Worm (Caenorhabditis elegans) whole organism, L4 larva: ENCODE results near the gene gst-37.

Source experiments
- F10B5.3 ChIP-seq: sonication (generic microtip); optimal IDR thresholded peaks from 2 replicates; lab custom pipeline; 2016; ENCODE audit warnings: mild to moderate bottlenecking, missing genetic modification characterization, missing compliant biosample characterization
- Y5F2A.4 ChIP-seq: fragments of 200-800 bp; sonication (Bioruptor generic); optimal IDR thresholded peaks from 2 replicates; lab custom pipeline; 2018; ENCODE audit warnings: mild to moderate bottlenecking, missing genetic modification characterization, missing compliant biosample characterization
- aha-1 ChIP-seq: fragments of 150-350 bp; peaks from one replicate; lab custom pipeline; 2014; ENCODE audit warnings: missing biosample characterization, missing genetic modification characterization
- ama-1 ChIP-seq: fragments of 150-350 bp; optimal IDR thresholded peaks from 2 replicates; lab custom pipeline; 2014; ENCODE audit warnings: inconsistent platforms, mixed read lengths
- arid-1 ChIP-seq: fragments of 200-800 bp; sonication (Bioruptor generic); conservative IDR thresholded peaks from 2 replicates; pipeline ENCODE4 v1.3.6; 2022; ENCODE audit warnings: missing genetic modification reagents, missing genetic modification characterization, missing compliant biosample characterization
- cey-2 ChIP-seq: sonication (generic microtip); optimal IDR thresholded peaks from 3 replicates; lab custom pipeline; 2017; ENCODE audit warnings: missing genetic modification characterization, mild to moderate bottlenecking, missing compliant biosample characterization, antibody characterized with exemption, borderline replicate concordance; ENCODE audit not compliant: insufficient read depth
- dmd-6 ChIP-seq: fragments of 200-800 bp; sonication (Bioruptor generic); IDR thresholded peaks from 2 replicates; pipeline ENCODE4 v1.3.6; 2022; ENCODE audit warnings: missing genetic modification reagents, missing genetic modification characterization, missing compliant biosample characterization
- dpl-1 ChIP-seq: fragments of 150-350 bp; optimal IDR thresholded peaks from 2 replicates; lab custom pipeline; 2014; ENCODE audit warnings: missing biosample characterization, missing genetic modification reagents, missing genetic modification characterization
- dve-1 ChIP-seq: sonication (generic microtip); optimal IDR thresholded peaks from 2 replicates; lab custom pipeline; 2017; ENCODE audit warnings: antibody characterized with exemption, mild to moderate bottlenecking, missing genetic modification characterization, missing compliant biosample characterization; ENCODE audit not compliant: insufficient read depth
- egl-43 ChIP-seq: fragments of 200-800 bp; sonication (Bioruptor generic); IDR thresholded peaks from 2 replicates; pipeline ENCODE4 v1.3.6; 2022; ENCODE audit warnings: missing genetic modification reagents, missing genetic modification characterization, missing compliant biosample characterization
- hif-1 ChIP-seq, 2 experiments: sonication (generic microtip); optimal IDR thresholded peaks; 2 replicates each; lab custom pipeline; 2016 to 2017; ENCODE audit warnings: missing compliant biosample characterization in 2 of 2, missing genetic modification characterization in 2 of 2, missing genetic modification reagents in 2 of 2, missing genotype in 2 of 2, mild to moderate bottlenecking in 1 of 2
- hlh-30 ChIP-seq: sonication (generic microtip); optimal IDR thresholded peaks from 2 replicates; lab custom pipeline; 2017; ENCODE audit warnings: antibody characterized with exemption, mild to moderate bottlenecking, missing genetic modification characterization, missing compliant biosample characterization; ENCODE audit not compliant: insufficient read depth
- hmg-1.1 ChIP-seq: fragments of 200-800 bp; sonication (Bioruptor generic); IDR thresholded peaks from 2 replicates; pipeline ENCODE4 v1.3.6; 2022; ENCODE audit warnings: missing genetic modification reagents, missing genetic modification characterization, missing compliant biosample characterization
- lin-13 ChIP-seq: fragments of 150-350 bp; optimal IDR thresholded peaks from 2 replicates; lab custom pipeline; 2014; ENCODE audit warnings: missing biosample characterization, missing genetic modification reagents, missing genetic modification characterization
- lin-29 ChIP-seq: fragments of 200-800 bp; sonication (Bioruptor generic); IDR thresholded peaks from 2 replicates; pipeline ENCODE4 v1.3.6; 2022; ENCODE audit warnings: missing genetic modification reagents, missing genetic modification characterization, missing compliant biosample characterization
- lin-39 ChIP-seq: fragments of 150-350 bp; optimal IDR thresholded peaks from 2 replicates; lab custom pipeline; 2014; ENCODE audit warnings: missing biosample characterization, missing genetic modification reagents, missing genetic modification characterization
- lsy-2 ChIP-seq, 2 experiments: fragments of 150-350 bp in 1 of 2; sonication (generic microtip) in 1 of 2; optimal IDR thresholded peaks; 2 replicates each; lab custom pipeline; 2014 to 2017; ENCODE audit warnings: missing biosample characterization in 2 of 2, missing genetic modification characterization in 2 of 2
- madf-9 ChIP-seq: fragments of 200-800 bp; sonication (Bioruptor generic); conservative IDR thresholded peaks from 2 replicates; pipeline ENCODE4 v1.3.6; 2022; ENCODE audit warnings: missing genetic modification reagents, missing genetic modification characterization, missing compliant biosample characterization
- mes-2 ChIP-seq: sonication (generic microtip); optimal IDR thresholded peaks from 2 replicates; lab custom pipeline; 2016; ENCODE audit warnings: missing genotype, mild to moderate bottlenecking, missing genetic modification characterization, missing compliant biosample characterization; ENCODE audit not compliant: poor library complexity, severe bottlenecking
- mxl-3 ChIP-seq: fragments of 200-800 bp; sonication (Bioruptor generic); optimal IDR thresholded peaks from 2 replicates; lab custom pipeline; 2018; ENCODE audit warnings: mild to moderate bottlenecking, missing genetic modification characterization, missing compliant biosample characterization
- nhr-10 ChIP-seq: fragments of 150-350 bp; optimal IDR thresholded peaks from 2 replicates; lab custom pipeline; 2014; ENCODE audit warnings: missing biosample characterization, missing genetic modification characterization
- nhr-25 ChIP-seq: sonication (generic microtip); optimal IDR thresholded peaks from 2 replicates; lab custom pipeline; 2017; ENCODE audit warnings: missing genetic modification characterization, mild to moderate bottlenecking, missing compliant biosample characterization, antibody characterized with exemption, moderate library complexity, borderline replicate concordance; ENCODE audit not compliant: insufficient read depth
- nhr-28 ChIP-seq: fragments of 150-350 bp; optimal IDR thresholded peaks from 2 replicates; lab custom pipeline; 2014; ENCODE audit warnings: missing biosample characterization, missing genetic modification characterization
- nhr-6 ChIP-seq: fragments of 150-350 bp; optimal IDR thresholded peaks from 2 replicates; lab custom pipeline; 2014; ENCODE audit warnings: missing biosample characterization, missing genetic modification characterization
- nhr-76 ChIP-seq: fragments of 150-350 bp; optimal IDR thresholded peaks from 2 replicates; lab custom pipeline; 2014; ENCODE audit warnings: missing biosample characterization, missing genetic modification characterization
- pha-4 ChIP-seq, 2 experiments: fragments of 150-350 bp in 1 of 2; fragments of 200-800 bp in 1 of 2; sonication (Bioruptor generic) in 1 of 2; IDR thresholded peaks in 1 of 2; optimal IDR thresholded peaks in 1 of 2; 2 replicates each; pipeline versions ENCODE4 v1.3.6 to Lab custom; 2014 to 2022; ENCODE audit warnings: missing genetic modification characterization in 2 of 2, missing genetic modification reagents in 2 of 2, missing biosample characterization in 1 of 2, missing compliant biosample characterization in 1 of 2
- rbr-2 ChIP-seq: sonication (generic microtip); optimal IDR thresholded peaks from 2 replicates; lab custom pipeline; 2016; ENCODE audit warnings: missing genotype, missing genetic modification characterization, missing compliant biosample characterization
- skn-1 ChIP-seq: fragments of 150-350 bp; optimal IDR thresholded peaks from 2 replicates; lab custom pipeline; 2014; ENCODE audit warnings: missing biosample characterization, missing genetic modification characterization
- tag-97 ChIP-seq: fragments of 200-800 bp; sonication (Bioruptor generic); IDR thresholded peaks from 2 replicates; pipeline ENCODE4 v1.3.6; 2022; ENCODE audit warnings: missing genetic modification characterization, missing compliant biosample characterization
- unc-39 ChIP-seq: sonication (generic microtip); optimal IDR thresholded peaks from 2 replicates; lab custom pipeline; 2017; ENCODE audit warnings: missing biosample characterization, missing genetic modification characterization
- unc-62 ChIP-seq, 3 experiments: fragments of 150-350 bp in 1 of 3; sonication (generic microtip); optimal IDR thresholded peaks in 2 of 3; peaks in 1 of 3; 1 replicate in 1 of 3; 2 replicates in 2 of 3; lab custom pipeline; 2014 to 2017; ENCODE audit warnings: missing biosample characterization in 3 of 3, missing genetic modification characterization in 3 of 3, missing genetic modification reagents in 3 of 3, missing genotype in 1 of 3
- zag-1 ChIP-seq: fragments of 150-350 bp; optimal IDR thresholded peaks from 2 replicates; lab custom pipeline; 2014; ENCODE audit warnings: missing biosample characterization, missing genetic modification characterization

Gene gst-37

DNA sequence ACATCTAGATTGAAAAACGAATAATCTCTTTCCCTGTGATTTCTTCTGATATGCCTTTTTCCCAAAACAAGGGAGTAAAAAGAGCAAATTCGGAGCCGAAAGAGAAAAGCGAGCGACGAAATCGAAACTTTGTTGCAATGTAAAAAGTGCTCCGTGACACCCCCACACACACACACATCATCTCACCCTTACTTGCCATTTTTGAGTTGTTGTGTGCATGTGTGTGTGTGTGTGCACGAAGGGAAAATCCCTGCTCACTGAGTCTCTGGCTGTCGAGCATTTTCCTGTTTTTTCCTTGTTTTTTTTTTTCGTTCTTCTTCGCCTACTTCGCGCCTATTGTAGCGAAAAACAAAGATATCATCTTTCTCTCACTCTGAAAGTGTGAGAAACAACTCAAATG, 34.4 kb upstream of the gst-37 start:
- no peak for TF ChIP-seq nhr-10 (tag; lab: Kevin White, UChicago)
- peak in 1 of 2 experiments; percentile 11 for TF ChIP-seq lsy-2 (tag; optimal IDR thresholded peaks at IDR 0.05; lab: Kevin White, UChicago)
- TF ChIP-seq mes-2 (tag; lab: Kevin White, UChicago) = peak; percentile 7
- peak; percentile 1 for TF ChIP-seq rbr-2 (tag; lab: Kevin White, UChicago)
- peak in 1 of 2 experiments; percentile 19 for TF ChIP-seq unc-62 (GFP tag; optimal IDR thresholded peaks at IDR 0.05 in 1 of 2; lab: Kevin White, UChicago)
- TF ChIP-seq unc-62 (tag; optimal IDR thresholded peaks at IDR 0.05; lab: Kevin White, UChicago) = no peak
- no peak for TF ChIP-seq lin-13 (GFP tag; lab: Kevin White, UChicago)
- TF ChIP-seq madf-9 (GFP tag; lab: Robert Waterston, UW) = no peak
- no peak for TF ChIP-seq lin-29
- TF ChIP-seq hmg-1.1 = peak; percentile 57

DNA sequence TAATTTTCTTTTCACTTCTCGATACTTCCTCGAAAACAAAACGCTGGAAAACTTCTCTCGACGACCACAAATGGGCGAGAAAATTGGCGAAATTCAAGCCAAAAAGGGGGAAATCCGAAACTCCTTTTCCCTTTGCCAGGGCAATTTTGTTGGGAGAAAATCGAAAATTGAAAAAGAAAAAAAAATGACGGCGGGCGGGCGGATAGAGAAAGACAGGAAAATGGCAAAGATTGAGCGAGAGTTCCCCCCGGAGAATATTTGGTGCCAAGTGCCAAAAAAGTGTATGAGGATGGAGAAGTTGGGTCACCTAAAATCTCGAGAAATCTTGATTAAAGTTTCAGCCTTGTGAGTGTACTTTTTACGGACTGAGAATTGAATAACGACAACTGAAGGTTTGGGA, 33.1 kb upstream of the gst-37 start:
- TF ChIP-seq aha-1 (tag; lab: Kevin White, UChicago) (peak; percentile 92), skn-1 (tag; lab: Kevin White, UChicago) (no peak), unc-39 (tag; lab: Kevin White, UChicago) (no peak), hif-1 (tag; optimal IDR thresholded peaks at IDR 0.05; lab: Kevin White, UChicago) (no peak), nhr-6 (tag; lab: Kevin White, UChicago) (no peak), F10B5.3 (tag; lab: Kevin White, UChicago) (no peak), egl-43 (no peak)

DNA sequence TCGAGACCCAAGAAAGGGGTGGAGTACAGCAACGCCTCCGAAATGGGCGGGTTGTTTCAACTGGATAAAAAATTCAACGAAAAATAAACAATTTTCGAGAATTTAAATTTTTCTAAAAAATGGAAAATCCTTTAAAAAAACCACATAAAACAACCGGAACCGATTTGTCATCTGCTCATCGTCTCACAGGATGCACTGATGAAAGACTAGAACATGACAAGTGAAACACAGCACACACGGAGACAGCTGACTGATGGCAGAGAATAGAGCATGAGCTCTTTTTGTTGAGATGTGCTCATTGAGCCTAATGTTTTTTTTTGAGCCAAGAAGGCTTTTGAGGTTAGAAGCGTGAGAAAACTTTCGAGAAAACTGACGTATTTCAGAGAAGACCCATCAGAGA, 31.4 kb upstream of the gst-37 start:
- TF ChIP-seq hlh-30 (tag; lab: Kevin White, UChicago) (peak; percentile 59), dmd-6 (GFP tag; lab: Robert Waterston, UW) (0 out of 2 replicates have a peak, but pooled peaks have one; percentile 15), lsy-2 (tag; optimal IDR thresholded peaks at IDR 0.05; lab: Kevin White, UChicago) (peak in 1 of 2 experiments; percentile 6), arid-1 (no peak), unc-62 (GFP tag; optimal IDR thresholded peaks at IDR 0.05 in 1 of 2; lab: Kevin White, UChicago) (peak in 1 of 2 experiments; percentile 66), unc-62 (tag; optimal IDR thresholded peaks at IDR 0.05; lab: Kevin White, UChicago) (no peak), dve-1 (tag; lab: Kevin White, UChicago) (no peak), aha-1 (tag; lab: Kevin White, UChicago) (peak; percentile 32), rbr-2 (tag; lab: Kevin White, UChicago) (no peak)

DNA sequence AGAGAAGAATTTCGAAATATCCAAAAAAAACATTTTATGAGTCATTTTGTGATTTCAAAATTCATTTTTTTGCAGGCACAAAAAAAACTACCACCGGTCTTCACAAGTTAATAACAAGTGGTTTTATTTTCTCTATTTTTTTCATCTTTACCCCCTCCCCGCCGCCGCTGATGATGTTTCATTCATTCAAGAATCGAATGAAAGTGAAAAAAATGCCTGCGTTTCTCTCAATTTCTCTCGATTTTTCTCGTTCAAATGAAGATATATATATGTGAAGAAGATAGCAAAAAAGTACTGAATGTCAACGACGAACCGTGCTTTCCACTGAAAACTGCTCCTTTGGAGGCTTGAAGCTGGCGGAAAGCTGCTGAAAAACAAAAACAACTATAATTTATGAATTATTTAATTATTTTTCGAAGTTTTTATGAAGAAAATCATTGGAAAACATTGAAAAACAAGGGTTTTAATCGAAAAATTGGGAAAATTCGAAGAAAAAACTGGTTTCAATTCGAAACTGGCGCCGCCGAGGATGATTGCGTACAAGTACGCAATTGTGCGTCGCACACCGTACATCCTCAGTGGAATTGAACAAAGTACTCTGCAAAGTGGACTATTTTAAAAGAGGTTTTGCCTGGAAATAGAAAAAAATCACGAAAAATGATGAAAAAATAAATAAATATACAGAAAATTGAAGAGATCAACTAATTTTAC, 28.7 kb upstream of the gst-37 start, which contains the start of gene zig-11:
Gene zig-11, minus strand, starts transcription at position 373 of the 711 bp plus-strand sequence.
- TF ChIP-seq nhr-28 (peak; percentile 9), mes-2 (tag; lab: Kevin White, UChicago) (peak; percentile 25), tag-97 (GFP tag; lab: Robert Waterston, UW) (no peak), nhr-6 (tag; lab: Kevin White, UChicago) (peak; percentile 46), lin-39 (no peak), dpl-1 (GFP tag; lab: Kevin White, UChicago) (peak; percentile 73), Y5F2A.4 (GFP tag; lab: Kevin White, UChicago) (no peak), lsy-2 (tag; optimal IDR thresholded peaks at IDR 0.05; lab: Kevin White, UChicago) (peak in 1 of 2 experiments; percentile 84), aha-1 (tag; lab: Kevin White, UChicago) (peak; percentile 72)
- TF ChIP-seq, all 104 proteins: peak for 6

DNA sequence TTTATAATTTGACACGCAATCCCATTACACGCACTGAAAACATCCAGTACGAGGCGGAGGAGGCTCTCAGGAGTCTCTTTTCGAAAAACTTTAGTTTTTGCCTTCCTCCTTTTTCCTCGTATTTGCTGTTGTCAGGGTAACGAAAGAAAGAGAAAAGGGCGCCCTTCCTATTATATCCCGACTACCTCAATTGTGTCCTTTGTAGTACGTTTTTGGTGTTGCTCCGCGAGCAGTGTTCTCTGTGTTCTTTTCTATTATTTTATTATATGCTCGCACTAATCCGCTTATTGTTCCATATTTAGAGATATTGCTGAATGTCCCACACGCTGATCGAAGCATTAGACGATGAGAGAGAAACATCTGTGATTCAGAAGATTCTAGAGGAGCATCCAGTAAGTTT, 25.9 kb upstream of the gst-37 start, which contains the start of gene nphp-2:
Gene nphp-2, plus strand, starts transcription at position 301 of the 400 bp plus-strand sequence.
- TF ChIP-seq aha-1 (tag; lab: Kevin White, UChicago) = no peak
- no peak for TF ChIP-seq cey-2 (tag; lab: Kevin White, UChicago)
- TF ChIP-seq lin-29 = no peak
- TF ChIP-seq ama-1 (lab: Kevin White, UChicago) = no peak
- TF ChIP-seq mxl-3 (GFP tag; lab: Kevin White, UChicago) = no peak
- TF ChIP-seq madf-9 (GFP tag; lab: Robert Waterston, UW) = no peak
- TF ChIP-seq zag-1 (tag; lab: Kevin White, UChicago) = no peak
- TF ChIP-seq nhr-76 = no peak
- no peak for TF ChIP-seq pha-4 (GFP tag; IDR thresholded peaks at IDR 0.05; lab: Robert Waterston, UW)
- no peak for TF ChIP-seq pha-4 (tag; optimal IDR thresholded peaks at IDR 0.05; lab: Kevin White, UChicago)
- no peak for TF ChIP-seq lin-13 (GFP tag; lab: Kevin White, UChicago)
- no peak for TF ChIP-seq hif-1 (tag; optimal IDR thresholded peaks at IDR 0.05; lab: Kevin White, UChicago)
- TF ChIP-seq nhr-25 (tag; lab: Kevin White, UChicago) = no peak
